Worm (Caenorhabditis elegans) whole organism, L3 larva: ENCODE data around the gene hlh-33.

Experiments
- fkh-10 ChIP-seq: sonication (generic microtip); optimal IDR thresholded peaks from 2 replicates; lab custom pipeline; 2017; ENCODE audit warnings: missing biosample characterization, missing genetic modification reagents, missing genetic modification characterization
- nhr-11 ChIP-seq: fragments of 150-350 bp; optimal IDR thresholded peaks from 2 replicates; lab custom pipeline; 2014; ENCODE audit warnings: missing biosample characterization, missing genetic modification characterization
- nhr-237 ChIP-seq: fragments of 150-350 bp; optimal IDR thresholded peaks from 2 replicates; lab custom pipeline; 2014; ENCODE audit warnings: missing biosample characterization, missing genetic modification characterization
- snpc-4 ChIP-seq: fragments of 150-350 bp; optimal IDR thresholded peaks from 2 replicates; lab custom pipeline; 2014; ENCODE audit warnings: missing biosample characterization, missing genetic modification characterization

DNA sequence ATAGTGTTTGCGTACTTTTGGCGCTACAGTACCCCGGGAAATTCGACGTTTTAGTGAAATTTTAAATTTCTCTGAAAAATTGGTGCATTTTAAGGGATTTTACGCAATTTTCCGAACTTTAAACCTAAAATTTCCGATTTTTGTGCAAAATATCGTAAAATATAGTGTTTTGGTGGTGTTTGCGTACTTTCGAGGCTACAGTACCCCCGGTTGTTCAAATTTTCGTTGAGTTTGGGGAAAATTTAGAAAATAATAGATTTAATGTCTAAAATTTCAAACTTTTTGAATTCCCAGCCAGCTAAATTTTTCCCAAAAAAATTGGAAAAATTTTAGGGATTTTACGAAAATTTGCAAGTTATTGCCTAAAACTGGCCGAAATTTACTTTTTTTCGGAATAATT is 22.7 kb upstream of the hlh-33 start:
- TF ChIP-seq nhr-11 (tag; lab: Kevin White, UChicago) (no peak), nhr-237 (tag; lab: Kevin White, UChicago) (no peak), snpc-4 (tag; lab: Kevin White, UChicago) (no peak), fkh-10 (GFP tag; lab: Kevin White, UChicago) (no peak)
